Fruit fly (Drosophila melanogaster): ENCODE measurements around the gene CG31495.

The CG31495 gene

dm6 chr3R:13833515-13833914 is 6.2 kb downstream of the CG31495 start:
- TF ChIP-seq Sin3A (optimal IDR thresholded peaks at IDR 0.05) (no peak), Myc (optimal IDR thresholded peaks at IDR 0.05) (no peak), h (optimal IDR thresholded peaks at IDR 0.05) (no peak), psq (optimal IDR thresholded peaks at IDR 0.05) (no peak), insv (optimal IDR thresholded peaks at IDR 0.05) (no peak), ttk (optimal IDR thresholded peaks at IDR 0.05) (no peak)

- TF ChIP-seq h (optimal IDR thresholded peaks at IDR 0.05) (no peak), Sin3A (optimal IDR thresholded peaks at IDR 0.05) (no peak), Myc (optimal IDR thresholded peaks at IDR 0.05) (no peak), insv (optimal IDR thresholded peaks at IDR 0.05) (no peak), ttk (optimal IDR thresholded peaks at IDR 0.05) (no peak)
Observed at dm6 chr3R:13832950-13833349, 6.8 kb downstream of the CG31495 start.

DNA sequence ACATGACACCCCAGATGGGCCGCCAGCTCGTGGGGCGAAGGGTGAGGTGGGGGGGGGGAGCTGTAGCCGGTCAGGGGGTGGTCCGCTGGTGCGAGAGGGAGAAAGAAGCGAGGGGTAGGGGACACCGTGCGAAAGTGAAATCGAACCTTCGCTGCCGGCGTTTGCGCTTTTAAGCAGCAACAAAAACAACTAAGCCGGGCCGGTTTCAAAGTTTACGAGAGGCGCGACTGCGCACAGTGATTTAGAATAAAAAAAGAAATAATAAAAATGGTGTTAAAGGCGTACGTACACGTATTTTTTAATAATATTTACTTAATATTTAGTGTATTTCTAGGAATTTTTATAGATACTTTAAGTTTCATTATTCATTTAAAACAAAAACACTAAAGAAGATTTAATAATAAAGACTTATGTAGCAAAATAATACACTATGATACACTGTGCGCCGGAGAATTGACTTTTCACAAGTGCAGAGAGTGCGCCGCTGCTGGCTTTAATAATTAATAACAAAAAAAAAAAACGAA is 8.1 kb downstream of the CG31495 start:
- TF ChIP-seq Sin3A (optimal IDR thresholded peaks at IDR 0.05): no peak
- TF ChIP-seq ttk (optimal IDR thresholded peaks at IDR 0.05): no peak
- TF ChIP-seq psq (optimal IDR thresholded peaks at IDR 0.05): no peak
- no peak for TF ChIP-seq h (optimal IDR thresholded peaks at IDR 0.05)
- TF ChIP-seq insv (optimal IDR thresholded peaks at IDR 0.05): no peak
- no peak for TF ChIP-seq Myc (optimal IDR thresholded peaks at IDR 0.05)

DNA sequence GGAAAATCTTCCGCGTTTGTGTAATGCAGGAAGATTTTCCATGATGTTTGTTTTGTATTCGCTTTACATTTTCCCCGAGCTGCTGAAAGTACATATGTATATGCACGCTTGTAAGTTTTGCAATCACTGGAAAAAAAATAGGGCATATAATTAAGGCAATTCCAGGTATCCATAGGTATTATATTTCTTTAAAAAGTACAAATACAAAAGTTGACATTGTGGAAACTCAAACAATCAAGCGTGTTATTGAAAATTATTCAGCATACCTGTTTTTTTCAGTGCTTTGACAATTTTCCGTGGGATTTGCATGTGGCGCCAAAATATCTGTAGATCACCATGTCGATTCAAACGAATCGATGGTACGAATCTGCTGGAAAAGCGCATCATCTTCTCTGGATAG is 8.7 kb downstream of the CG31495 start:
- TF ChIP-seq insv (optimal IDR thresholded peaks at IDR 0.05): no peak
- no peak for TF ChIP-seq h (optimal IDR thresholded peaks at IDR 0.05)
- TF ChIP-seq psq (optimal IDR thresholded peaks at IDR 0.05): no peak
- TF ChIP-seq Myc (optimal IDR thresholded peaks at IDR 0.05): no peak
- TF ChIP-seq ttk (optimal IDR thresholded peaks at IDR 0.05): no peak
- TF ChIP-seq Sin3A (optimal IDR thresholded peaks at IDR 0.05): no peak

DNA sequence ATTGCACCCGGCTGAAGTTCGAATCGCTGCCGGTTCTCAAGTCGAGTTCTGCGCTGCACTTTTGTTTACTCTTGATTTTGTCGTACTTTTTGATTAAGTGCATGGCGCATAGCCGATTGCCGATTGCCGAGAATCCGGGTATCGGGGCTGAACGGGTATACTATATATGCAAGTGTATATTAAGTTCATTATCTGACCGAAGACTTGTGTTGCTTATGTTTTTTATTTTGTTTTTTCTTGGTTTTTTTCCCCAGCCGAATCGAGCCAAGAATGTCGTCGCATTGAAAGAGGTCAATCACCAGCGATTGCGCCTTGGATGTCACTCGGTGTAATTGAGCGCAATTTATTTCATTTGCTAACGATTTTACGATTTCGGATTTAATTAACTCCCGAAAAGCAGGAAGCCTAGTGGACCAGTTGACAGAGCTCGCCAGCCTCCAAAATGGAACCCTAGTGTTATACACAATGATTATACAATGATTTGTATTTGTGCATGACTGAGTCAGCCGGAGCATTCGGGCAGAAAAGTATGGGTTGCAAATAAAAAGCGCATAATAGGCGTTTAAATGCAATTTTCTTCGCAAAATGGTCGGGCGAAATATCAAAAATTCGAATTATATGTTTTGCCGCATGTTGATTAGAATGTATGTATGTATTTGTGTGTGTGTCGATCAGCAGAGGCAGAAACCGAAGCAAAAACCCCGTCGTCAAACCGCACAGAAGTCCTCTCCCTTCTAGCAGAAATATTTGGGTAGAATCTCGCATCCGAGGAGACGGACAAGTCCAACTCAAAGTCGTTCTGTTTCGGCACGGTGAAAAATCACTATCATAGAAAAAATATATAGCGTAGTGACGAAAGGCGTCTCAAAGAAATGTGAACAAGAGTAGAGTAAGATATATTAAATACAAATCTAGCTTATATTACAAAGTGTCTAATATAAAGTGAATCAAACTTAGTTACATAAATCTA is 11.5 kb downstream of the CG31495 start, which contains the start of gene Mst87F:
Gene Mst87F, minus strand, starts transcription at position 56 of the 970 bp plus-strand sequence.
- TF ChIP-seq Sin3A (optimal IDR thresholded peaks at IDR 0.05) (no peak), Myc (optimal IDR thresholded peaks at IDR 0.05) (no peak), ttk (optimal IDR thresholded peaks at IDR 0.05) (no peak), psq (optimal IDR thresholded peaks at IDR 0.05) (no peak), insv (optimal IDR thresholded peaks at IDR 0.05) (no peak), h (optimal IDR thresholded peaks at IDR 0.05) (no peak)

DNA sequence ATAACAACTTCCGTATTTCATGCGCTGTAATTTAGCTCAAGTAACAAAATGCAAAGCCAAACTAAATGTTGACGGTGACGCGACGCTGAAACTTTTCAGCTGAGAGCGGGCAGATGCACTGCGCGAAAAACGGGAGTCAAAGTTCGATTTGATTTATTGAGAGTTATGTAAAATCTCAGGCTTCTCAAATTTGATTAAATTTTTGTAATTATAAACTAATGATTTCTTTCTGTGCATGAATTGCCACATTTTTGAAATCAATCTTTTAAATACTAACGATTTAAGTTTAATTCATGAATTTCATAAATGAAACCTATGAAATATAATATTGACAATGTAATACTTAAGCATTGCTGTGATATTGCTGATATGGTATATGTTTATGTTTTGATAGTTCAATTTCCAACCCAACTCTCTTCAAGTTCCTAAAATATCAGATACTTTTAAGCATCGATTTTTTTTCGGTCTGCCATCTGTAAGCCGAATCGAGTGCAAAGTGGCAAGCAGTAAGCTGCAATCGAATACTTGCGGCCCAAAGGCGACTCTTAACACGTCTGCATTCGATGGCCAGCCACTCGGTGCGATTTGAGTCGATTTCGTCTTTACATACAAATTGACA is 17.0 kb downstream of the CG31495 start:
- TF ChIP-seq ttk (optimal IDR thresholded peaks at IDR 0.05): no peak
- TF ChIP-seq Sin3A (optimal IDR thresholded peaks at IDR 0.05): no peak

DNA sequence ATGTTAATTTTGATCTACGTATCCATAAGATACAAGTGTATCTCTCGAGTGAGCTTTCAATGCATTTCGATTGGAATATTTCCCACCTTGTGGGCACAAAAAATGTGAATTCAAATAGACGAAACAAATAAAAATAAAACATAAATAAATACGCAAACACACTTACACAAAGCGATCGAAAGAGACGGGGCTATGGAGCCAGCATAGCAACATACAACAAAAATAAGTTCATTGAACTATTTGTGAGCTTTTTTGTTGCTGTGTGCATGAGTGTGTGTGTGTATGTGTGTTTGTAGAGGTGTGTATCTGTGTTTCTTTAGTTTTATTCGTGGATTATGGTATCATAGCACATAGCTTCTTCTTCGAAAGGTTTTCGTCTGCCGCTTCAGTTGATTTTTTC is 19.3 kb downstream of the CG31495 start:
- TF ChIP-seq ttk (optimal IDR thresholded peaks at IDR 0.05) (no peak), psq (optimal IDR thresholded peaks at IDR 0.05) (no peak), Myc (optimal IDR thresholded peaks at IDR 0.05) (no peak), Sin3A (optimal IDR thresholded peaks at IDR 0.05) (no peak), insv (optimal IDR thresholded peaks at IDR 0.05) (no peak), h (optimal IDR thresholded peaks at IDR 0.05) (no peak)

DNA sequence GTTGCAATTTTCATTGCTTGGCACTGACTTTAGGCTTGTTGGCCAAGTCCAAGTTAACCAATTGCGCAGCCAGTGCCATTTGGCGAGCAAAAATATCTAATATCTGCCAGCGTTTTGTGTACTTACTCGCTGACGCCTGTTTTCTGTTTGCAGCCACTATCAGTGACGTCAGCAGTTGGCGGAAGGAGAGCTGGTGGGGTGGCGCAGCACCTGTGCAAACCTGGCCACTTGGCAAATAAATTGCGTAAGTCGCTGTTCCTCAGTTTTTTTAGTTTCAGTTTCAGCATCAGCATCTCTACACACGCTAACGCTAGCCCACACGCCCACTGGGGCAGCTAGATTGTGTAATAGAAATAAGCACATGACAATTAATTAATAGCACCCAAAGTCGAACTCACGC is 20.7 kb downstream of the CG31495 start:
- no peak for TF ChIP-seq insv (optimal IDR thresholded peaks at IDR 0.05)
- no peak for TF ChIP-seq Myc (optimal IDR thresholded peaks at IDR 0.05)
- TF ChIP-seq ttk (optimal IDR thresholded peaks at IDR 0.05): no peak
- no peak for TF ChIP-seq psq (optimal IDR thresholded peaks at IDR 0.05)
- no peak for TF ChIP-seq h (optimal IDR thresholded peaks at IDR 0.05)
- no peak for TF ChIP-seq Sin3A (optimal IDR thresholded peaks at IDR 0.05)

dm6 chr3R:13817480-13818305 is 22.0 kb downstream of the CG31495 start:
- TF ChIP-seq insv (optimal IDR thresholded peaks at IDR 0.05) (no peak), ttk (optimal IDR thresholded peaks at IDR 0.05) (no peak), Sin3A (optimal IDR thresholded peaks at IDR 0.05) (no peak), Myc (optimal IDR thresholded peaks at IDR 0.05) (no peak), h (optimal IDR thresholded peaks at IDR 0.05) (no peak), psq (optimal IDR thresholded peaks at IDR 0.05) (no peak)

DNA sequence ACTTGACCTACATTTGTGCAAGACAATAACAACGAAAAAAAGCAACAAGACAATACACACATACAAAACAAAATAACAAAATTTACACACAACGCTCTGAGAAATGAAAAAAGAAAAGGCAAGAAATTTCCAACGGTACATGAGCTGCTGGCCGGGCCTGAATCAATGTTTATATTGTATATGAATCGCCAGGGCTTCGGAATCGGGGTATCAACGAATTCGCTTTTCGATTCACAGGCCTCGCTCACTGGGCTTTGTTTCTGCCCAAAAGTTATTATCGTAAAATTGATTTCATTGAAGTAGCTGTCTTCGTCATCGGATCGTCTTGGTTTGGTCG is 23.4 kb downstream of the CG31495 start:
- TF ChIP-seq ttk (optimal IDR thresholded peaks at IDR 0.05): no peak
- no peak for TF ChIP-seq Myc (optimal IDR thresholded peaks at IDR 0.05)
- TF ChIP-seq Sin3A (optimal IDR thresholded peaks at IDR 0.05): no peak
- no peak for TF ChIP-seq psq (optimal IDR thresholded peaks at IDR 0.05)
- TF ChIP-seq insv (optimal IDR thresholded peaks at IDR 0.05): no peak
- TF ChIP-seq h (optimal IDR thresholded peaks at IDR 0.05): no peak

DNA sequence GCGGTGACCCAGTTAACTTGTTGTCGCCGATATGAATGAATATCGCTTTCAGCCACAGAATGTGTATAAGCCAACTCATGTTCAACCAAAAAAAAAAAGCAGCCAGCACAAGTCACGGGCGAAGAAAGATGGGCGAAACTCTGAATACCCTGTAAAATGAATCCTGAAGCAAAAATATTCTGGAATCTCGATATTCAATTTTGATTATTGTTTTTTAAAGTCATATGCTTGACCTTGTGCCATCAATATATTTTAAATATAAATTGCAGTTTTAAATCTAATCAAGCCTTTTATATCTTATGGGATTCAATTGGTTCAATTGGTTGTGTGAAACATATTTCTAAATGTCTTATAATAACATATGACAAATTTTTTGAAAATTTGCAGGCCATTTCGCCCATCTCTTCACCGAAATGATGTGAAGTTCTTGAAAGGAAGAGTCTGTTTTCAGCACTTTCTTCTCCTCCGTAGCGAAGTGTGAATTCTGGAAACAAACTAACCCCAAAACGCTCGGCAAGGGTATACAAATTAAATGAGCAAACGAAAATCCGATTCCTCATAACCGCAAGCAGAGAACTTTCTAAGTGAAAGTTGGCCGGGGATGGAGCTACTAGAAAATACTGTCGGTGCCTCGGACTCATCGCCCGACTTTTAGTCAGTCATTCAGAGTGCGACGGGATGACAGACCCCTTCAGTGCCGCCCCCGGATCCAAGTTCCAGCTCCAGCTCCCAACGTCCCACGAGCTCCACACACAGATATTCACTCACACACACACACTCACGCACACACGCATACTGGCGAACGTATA is 24.0 kb downstream of the CG31495 start:
- TF ChIP-seq h (optimal IDR thresholded peaks at IDR 0.05): no peak
- no peak for TF ChIP-seq Sin3A (optimal IDR thresholded peaks at IDR 0.05)
- no peak for TF ChIP-seq insv (optimal IDR thresholded peaks at IDR 0.05)
- TF ChIP-seq Myc (optimal IDR thresholded peaks at IDR 0.05): no peak
